Fruit fly (Drosophila melanogaster): ENCODE results near the gene Cpr30B.

Cpr30B gene

dm6 chr2L:9505372-9506103 is 37.1 kb upstream of the Cpr30B start:
- TF ChIP-seq CG12768 (GFP tag; optimal IDR thresholded peaks at IDR 0.05) (no peak), tj (GFP tag; optimal IDR thresholded peaks at IDR 0.05) (no peak), kay (GFP tag; ENCODE audit: borderline replicate concordance) (peak; percentile 40), Clk (GFP tag; optimal IDR thresholded peaks at IDR 0.05) (no peak)

- TF ChIP-seq tj (GFP tag; optimal IDR thresholded peaks at IDR 0.05) (peak; percentile 50), toe (GFP tag; optimal IDR thresholded peaks at IDR 0.05) (no peak), bab1 (GFP tag; optimal IDR thresholded peaks at IDR 0.05) (no peak)
Observed at dm6 chr2L:9506535-9507036, 36.1 kb upstream of the Cpr30B start.

dm6 chr2L:9508547-9509197 is 34.0 kb upstream of the Cpr30B start:
- TF ChIP-seq Hr96 (GFP tag; optimal IDR thresholded peaks at IDR 0.05) (no peak), CG12768 (GFP tag; optimal IDR thresholded peaks at IDR 0.05) (no peak), Mnt (GFP tag; optimal IDR thresholded peaks at IDR 0.05) (no peak), CG7045 (GFP tag; optimal IDR thresholded peaks at IDR 0.05) (no peak), ovo (GFP tag; optimal IDR thresholded peaks at IDR 0.05) (no peak), CG11617 (GFP tag; optimal IDR thresholded peaks at IDR 0.05) (no peak), CG14711 (tag; optimal IDR thresholded peaks at IDR 0.05) (no peak), pad (GFP tag; optimal IDR thresholded peaks at IDR 0.05) (no peak), cnc (optimal IDR thresholded peaks at IDR 0.05) (no peak), kay (GFP tag; ENCODE audit: borderline replicate concordance) (no peak)

dm6 chr2L:9509653-9510052 is 33.0 kb upstream of the Cpr30B start:
- TF ChIP-seq kay (GFP tag; ENCODE audit: borderline replicate concordance) (peak; percentile 40), CG12768 (GFP tag; optimal IDR thresholded peaks at IDR 0.05) (no peak), toe (GFP tag; optimal IDR thresholded peaks at IDR 0.05) (no peak), CG5204 (GFP tag; optimal IDR thresholded peaks at IDR 0.05) (no peak), bab1 (GFP tag; optimal IDR thresholded peaks at IDR 0.05) (no peak), CG33017 (tag; optimal IDR thresholded peaks at IDR 0.05) (no peak), Clk (GFP tag; optimal IDR thresholded peaks at IDR 0.05) (no peak), Hr96 (GFP tag; optimal IDR thresholded peaks at IDR 0.05) (no peak)

- TF ChIP-seq bab1 (GFP tag; optimal IDR thresholded peaks at IDR 0.05): no peak
- no peak for TF ChIP-seq CG5204 (GFP tag; optimal IDR thresholded peaks at IDR 0.05)
- TF ChIP-seq Crg-1 (GFP tag; optimal IDR thresholded peaks at IDR 0.05): no peak
- no peak for TF ChIP-seq CG12768 (GFP tag; optimal IDR thresholded peaks at IDR 0.05)
- TF ChIP-seq Mnt (GFP tag; optimal IDR thresholded peaks at IDR 0.05): no peak
- no peak for TF ChIP-seq CG7101 (tag; optimal IDR thresholded peaks at IDR 0.05)
- TF ChIP-seq kay (GFP tag; ENCODE audit: borderline replicate concordance): no peak
- TF ChIP-seq Clk (GFP tag; optimal IDR thresholded peaks at IDR 0.05): no peak
- TF ChIP-seq pad (GFP tag; optimal IDR thresholded peaks at IDR 0.05): no peak
Observed at dm6 chr2L:9510429-9510828, 32.2 kb upstream of the Cpr30B start.

dm6 chr2L:9512401-9513198 is 30.1 kb upstream of the Cpr30B start:
- TF ChIP-seq cic (GFP tag; optimal IDR thresholded peaks at IDR 0.05) (no peak), toe (GFP tag; optimal IDR thresholded peaks at IDR 0.05) (no peak), CG7045 (GFP tag; optimal IDR thresholded peaks at IDR 0.05) (no peak), kay (GFP tag; ENCODE audit: borderline replicate concordance) (peak; percentile 49), CG14711 (tag; optimal IDR thresholded peaks at IDR 0.05) (no peak), Mnt (GFP tag; optimal IDR thresholded peaks at IDR 0.05) (no peak), cnc (optimal IDR thresholded peaks at IDR 0.05) (peak in 1 of 2 experiments; percentile 8), Hr96 (GFP tag; optimal IDR thresholded peaks at IDR 0.05) (no peak), CG7101 (tag; optimal IDR thresholded peaks at IDR 0.05) (no peak), CG12768 (GFP tag; optimal IDR thresholded peaks at IDR 0.05) (no peak)

dm6 chr2L:9513771-9514170 is 28.9 kb upstream of the Cpr30B start:
- TF ChIP-seq kay (GFP tag; ENCODE audit: borderline replicate concordance) (peak; percentile 9), tj (GFP tag; optimal IDR thresholded peaks at IDR 0.05) (no peak), Mnt (GFP tag; optimal IDR thresholded peaks at IDR 0.05) (peak; percentile 26), cic (GFP tag; optimal IDR thresholded peaks at IDR 0.05) (peak; percentile 48), CG14711 (tag; optimal IDR thresholded peaks at IDR 0.05) (no peak), CG33017 (tag; optimal IDR thresholded peaks at IDR 0.05) (peak; percentile 15), bab1 (GFP tag; optimal IDR thresholded peaks at IDR 0.05) (no peak)
